Fruit fly (Drosophila melanogaster) whole organism, prepupa: ENCODE measurements around the gene CG32219.

ENCODE experiments used
- CG11294 ChIP-seq: fragments of 200-800 bp; sonication (Bioruptor generic); IDR thresholded peaks from 2 replicates; pipeline ENCODE4 v1.3.6; 2022; ENCODE audit warnings: missing biosample characterization, missing genetic modification characterization
- CG11902 ChIP-seq: fragments of 200-800 bp; sonication (Bioruptor generic); optimal IDR thresholded peaks from 3 replicates; lab custom pipeline; 2016; ENCODE audit warnings: missing biosample characterization, missing genetic modification characterization
- CG6854 ChIP-seq: fragments of 200-800 bp; sonication (Bioruptor generic); optimal IDR thresholded peaks from 2 replicates; lab custom pipeline; 2017; ENCODE audit warnings: missing biosample characterization, mild to moderate bottlenecking, missing genetic modification characterization
- CG9139 ChIP-seq: fragments of 200-800 bp; sonication (Bioruptor generic); optimal IDR thresholded peaks from 3 replicates; lab custom pipeline; 2017; ENCODE audit warnings: missing biosample characterization, mild to moderate bottlenecking, missing genetic modification characterization
- Eip75B ChIP-seq: fragments of 200-800 bp; sonication (Bioruptor generic); optimal IDR thresholded peaks from 3 replicates; lab custom pipeline; 2016; ENCODE audit warnings: missing biosample characterization, missing genetic modification characterization
- OdsH ChIP-seq: fragments of 200-800 bp; sonication (Bioruptor generic); optimal IDR thresholded peaks from 3 replicates; lab custom pipeline; 2016; ENCODE audit warnings: missing biosample characterization, missing genetic modification characterization
- Sox102F ChIP-seq: fragments of 200-800 bp; sonication (Bioruptor generic); optimal IDR thresholded peaks from 2 replicates; lab custom pipeline; 2016; ENCODE audit warnings: missing biosample characterization, mild to moderate bottlenecking, missing genetic modification characterization
- Sox14 ChIP-seq: fragments of 200-800 bp; sonication (Bioruptor generic); optimal IDR thresholded peaks from 3 replicates; lab custom pipeline; 2016; ENCODE audit warnings: missing biosample characterization, missing genetic modification characterization
- dac ChIP-seq: fragments of 200-800 bp; sonication (Bioruptor generic); optimal IDR thresholded peaks from 2 replicates; lab custom pipeline; 2017; ENCODE audit warnings: missing biosample characterization, mild to moderate bottlenecking, missing genetic modification characterization
- esn ChIP-seq: fragments of 200-800 bp; sonication (Bioruptor generic); optimal IDR thresholded peaks from 2 replicates; lab custom pipeline; 2016; ENCODE audit warnings: missing biosample characterization, mild to moderate bottlenecking, missing genetic modification characterization, moderate library complexity
- net ChIP-seq: fragments of 200-800 bp; sonication (Bioruptor generic); optimal IDR thresholded peaks from 3 replicates; lab custom pipeline; 2016; ENCODE audit warnings: missing biosample characterization, missing genetic modification characterization
- spab ChIP-seq: fragments of 200-800 bp; sonication (Bioruptor generic); optimal IDR thresholded peaks from 2 replicates; lab custom pipeline; 2017; ENCODE audit warnings: missing biosample characterization, mild to moderate bottlenecking, missing genetic modification characterization, missing genetic modification reagents

dm6 chr3L:19914833-19915232, 36.1 kb downstream of the CG32219 start, which contains the start of gene Rpn1:
- TF ChIP-seq Eip75B = no peak
- no peak for TF ChIP-seq spab (GFP tag; lab: Kevin White, UChicago)
- TF ChIP-seq CG11902 (GFP tag; lab: Kevin White, UChicago) = no peak
- no peak for TF ChIP-seq OdsH
- TF ChIP-seq net (GFP tag; lab: Kevin White, UChicago) = no peak
- TF ChIP-seq Sox14 (GFP tag; lab: Kevin White, UChicago) = no peak
- TF ChIP-seq CG9139 = no peak
- no peak for TF ChIP-seq Sox102F (GFP tag; lab: Kevin White, UChicago)
- TF ChIP-seq CG11294 (GFP tag; lab: Robert Waterston, UW) = no peak
- no peak for TF ChIP-seq esn (GFP tag; lab: Kevin White, UChicago)
- no peak for TF ChIP-seq dac (GFP tag; lab: Kevin White, UChicago)
- TF ChIP-seq CG6854 (GFP tag; lab: Kevin White, UChicago) = peak; percentile 10
